Worm (Caenorhabditis elegans): ENCODE measurements around the gene T02H6.11.

Gene T02H6.11

ce11 chrII:701025-701370 is at the start of gene T02H6.11:
Gene T02H6.11, minus strand, starts transcription at chrII:701125.
- TF ChIP-seq hmg-1.1 (GFP tag; IDR thresholded peaks at IDR 0.05) = no peak
- TF ChIP-seq hlh-30 (tag; optimal IDR thresholded peaks at IDR 0.05; ENCODE audit: insufficient read depth) = no peak
- TF ChIP-seq snpc-1.2 (GFP tag; IDR thresholded peaks at IDR 0.05) = no peak
- no peak for TF ChIP-seq php-3 (GFP tag; IDR thresholded peaks at IDR 0.05)
- no peak for TF ChIP-seq nhr-10 (tag; optimal IDR thresholded peaks at IDR 0.05)
- TF ChIP-seq mes-2 (tag; optimal IDR thresholded peaks at IDR 0.05; ENCODE audit: poor library complexity, severe bottlenecking) = no peak

ce11 chrII:750155-750554 is 49.2 kb upstream of the T02H6.11 start, which contains the start of gene snt-6:
Gene snt-6, minus strand, starts transcription at chrII:750212.
- TF ChIP-seq lin-38 (GFP tag; IDR thresholded peaks at IDR 0.05) = 0 out of 2 replicates have a peak, but pooled peaks have one; percentile 7
- 0 out of 2 replicates have a peak, but pooled peaks have one; percentile 23 for TF ChIP-seq pha-4 (GFP tag; IDR thresholded peaks at IDR 0.05)
- no peak for TF ChIP-seq pha-4 (tag; optimal IDR thresholded peaks at IDR 0.05)
- 0 out of 2 replicates have a peak, but pooled peaks have one; percentile 44 for TF ChIP-seq F44E2.7 (GFP tag; IDR thresholded peaks at IDR 0.05)
- peak; percentile 57; the same call in 1 of the 2 replicates for TF ChIP-seq egl-43 (GFP tag; IDR thresholded peaks at IDR 0.05)
- TF ChIP-seq set-16 (GFP tag; IDR thresholded peaks at IDR 0.05) = peak; percentile 34; the same call in 1 of the 2 replicates
- no peak for TF ChIP-seq T20F7.1 (GFP tag; optimal IDR thresholded peaks at IDR 0.05)

DNA sequence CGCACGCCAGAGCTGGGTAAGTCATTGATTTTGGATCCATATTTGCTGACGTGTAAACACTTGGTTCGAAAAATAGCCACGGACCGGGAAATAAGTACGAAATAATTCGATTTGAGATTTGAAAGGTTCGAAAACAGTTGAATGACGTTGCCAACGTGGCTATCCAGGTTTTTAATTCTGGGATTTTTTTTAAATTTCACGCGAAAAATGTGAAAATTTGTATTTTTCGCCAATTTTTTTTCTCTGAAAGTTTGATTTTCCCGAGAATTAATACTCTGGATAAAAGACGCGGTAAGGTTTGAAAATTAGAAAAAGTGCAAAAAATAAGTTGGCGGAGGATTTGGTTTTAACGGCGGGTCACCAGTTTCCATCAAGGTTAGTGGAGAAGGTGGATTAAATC is 39.9 kb upstream of the T02H6.11 start, which contains the start of gene fbxc-48:
TSS of gene fbxc-48 (minus strand) at position 101 of the 400 bp plus-strand sequence.
- TF ChIP-seq ZK546.5 (tag; optimal IDR thresholded peaks at IDR 0.05) (no peak), tra-1 (GFP tag; IDR thresholded peaks at IDR 0.05) (no peak), tag-97 (GFP tag; IDR thresholded peaks at IDR 0.05) (no peak), set-16 (GFP tag; IDR thresholded peaks at IDR 0.05) (no peak), mdl-1 (tag; optimal IDR thresholded peaks at IDR 0.05) (no peak), mdt-29 (GFP tag; IDR thresholded peaks at IDR 0.05) (no peak), spr-1 (tag; optimal IDR thresholded peaks at IDR 0.05) (no peak), unc-62 (GFP tag; optimal IDR thresholded peaks at IDR 0.05 in 1 of 2) (no peak), unc-62 (tag; optimal IDR thresholded peaks at IDR 0.05) (no peak), mes-2 (tag; optimal IDR thresholded peaks at IDR 0.05; ENCODE audit: poor library complexity, severe bottlenecking) (no peak), arid-1 (GFP tag; conservative IDR thresholded peaks at IDR 0.05) (no peak), lin-1 (GFP tag; IDR thresholded peaks at IDR 0.05) (no peak), aly-2 (tag; optimal IDR thresholded peaks at IDR 0.05) (no peak), dmd-6 (GFP tag; IDR thresholded peaks at IDR 0.05) (no peak), lin-15B (tag; optimal IDR thresholded peaks at IDR 0.05) (no peak), nhr-42 (GFP tag; IDR thresholded peaks at IDR 0.05) (no peak), aha-1 (tag) (no peak), pha-4 (GFP tag; IDR thresholded peaks at IDR 0.05) (no peak), pha-4 (tag; optimal IDR thresholded peaks at IDR 0.05) (no peak), dve-1 (tag; optimal IDR thresholded peaks at IDR 0.05; ENCODE audit: insufficient read depth) (no peak), dmd-8 (GFP tag; IDR thresholded peaks at IDR 0.05) (no peak), zag-1 (tag; optimal IDR thresholded peaks at IDR 0.05) (no peak)

ce11 chrII:732393-732792 is 31.5 kb upstream of the T02H6.11 start:
- TF ChIP-seq lin-13 (GFP tag; optimal IDR thresholded peaks at IDR 0.05) = peak; percentile 89
- TF ChIP-seq lsy-2 (tag; optimal IDR thresholded peaks at IDR 0.05) = peak; percentile 2 to 89
- TF ChIP-seq nhr-48 (tag; optimal IDR thresholded peaks at IDR 0.05) = no peak

- no peak for TF ChIP-seq zag-1 (tag; optimal IDR thresholded peaks at IDR 0.05)
- TF ChIP-seq dve-1 (tag; optimal IDR thresholded peaks at IDR 0.05; ENCODE audit: insufficient read depth) = no peak
- TF ChIP-seq ZK337.2 (GFP tag; IDR thresholded peaks at IDR 0.05) = 0 out of 2 replicates have a peak, but pooled peaks have one; percentile 7
- TF ChIP-seq lin-1 (GFP tag; IDR thresholded peaks at IDR 0.05) = no peak
- no peak for TF ChIP-seq jun-1 (tag; optimal IDR thresholded peaks at IDR 0.05)
- peak; percentile 39; the same call in 1 of the 2 replicates for TF ChIP-seq hmg-1.1 (GFP tag; IDR thresholded peaks at IDR 0.05)
- no peak for TF ChIP-seq unc-39 (tag; optimal IDR thresholded peaks at IDR 0.05)
- TF ChIP-seq ceh-82 (tag; optimal IDR thresholded peaks at IDR 0.05) = no peak
- no peak for TF ChIP-seq skn-1 (tag; optimal IDR thresholded peaks at IDR 0.05)
- TF ChIP-seq aha-1 (tag) = peak; percentile 67
- no peak for TF ChIP-seq ceh-62 (tag; optimal IDR thresholded peaks at IDR 0.05)
- peak; percentile 34 for TF ChIP-seq mes-2 (tag; optimal IDR thresholded peaks at IDR 0.05; ENCODE audit: poor library complexity, severe bottlenecking)
- TF ChIP-seq F37D6.2 (tag; optimal IDR thresholded peaks at IDR 0.05) = no peak
- TF ChIP-seq ceh-44 (GFP tag; IDR thresholded peaks at IDR 0.05) = no peak
- TF ChIP-seq lin-38 (GFP tag; IDR thresholded peaks at IDR 0.05) = peak; percentile 39; the same call in 1 of the 2 replicates
Measured at ce11 chrII:729931-730330, 29.0 kb upstream of the T02H6.11 start.

Measured in whole organism, L4 larva.